Worm (Caenorhabditis elegans) whole organism, L4 larva: ENCODE results near the gene irg-5.

ENCODE experiments used
- fos-1 ChIP-seq: fragments of 150-350 bp; optimal IDR thresholded peaks from 2 replicates; lab custom pipeline; 2014; ENCODE audit warnings: missing biosample characterization, missing genetic modification characterization
- nhr-11 ChIP-seq: fragments of 150-350 bp; optimal IDR thresholded peaks from 2 replicates; lab custom pipeline; 2014; ENCODE audit warnings: missing biosample characterization, missing genetic modification characterization
- zfp-3 ChIP-seq: fragments of 200-800 bp; sonication (Bioruptor generic); conservative IDR thresholded peaks from 2 replicates; pipeline ENCODE4 v1.3.6; 2022; ENCODE audit warnings: missing genetic modification reagents, missing genetic modification characterization, missing compliant biosample characterization

DNA sequence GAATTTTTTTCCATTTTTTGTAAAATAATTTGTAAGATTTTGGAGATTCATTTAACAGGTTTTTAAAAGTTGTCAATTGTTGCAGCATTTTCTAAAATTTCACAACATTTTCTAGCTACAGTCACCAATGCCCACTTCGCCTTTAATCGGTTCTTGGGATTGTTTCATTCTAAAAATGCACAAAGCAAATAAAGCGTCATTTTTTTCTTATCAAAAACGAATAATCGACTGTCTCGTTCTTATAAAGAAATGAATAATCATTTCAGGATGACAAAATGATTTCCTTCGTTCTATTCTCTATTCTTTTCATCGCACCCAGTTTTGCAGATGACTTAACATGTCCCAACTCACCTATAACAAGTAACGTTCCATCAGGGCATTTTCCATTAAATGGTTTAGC, 37.3 kb upstream of the irg-5 start, which contains the start of gene F53C11.1:
- TF ChIP-seq nhr-11 (tag; lab: Kevin White, UChicago) (no peak), zfp-3 (GFP tag; lab: Robert Waterston, UW) (no peak), fos-1 (tag; lab: Kevin White, UChicago) (no peak)
